Worm (Caenorhabditis elegans) whole organism, mixed stage, embryonic: ENCODE results near the gene F58F9.8.
A peak's percentile ranks its signal among the peaks of the same experiment; 100 is the strongest.
"Not testable (repeated sequence)": the region's sequence is repeated elsewhere in the genome, so short reads cannot be mapped to it uniquely, and the experiment has no call there.

Experiments used
- M03D4.4 ChIP-seq: sonication (generic microtip); optimal IDR thresholded peaks from 2 replicates; lab custom pipeline; 2017; ENCODE audit warnings: mild to moderate bottlenecking, missing genetic modification characterization, missing compliant biosample characterization
- bed-3 ChIP-seq: fragments of 200-800 bp; sonication (Bioruptor generic); optimal IDR thresholded peaks from 3 replicates; lab custom pipeline; 2018; ENCODE audit warnings: mild to moderate bottlenecking, missing genetic modification characterization, moderate library complexity, missing compliant biosample characterization
- blmp-1 ChIP-seq: fragments of 150-350 bp; optimal IDR thresholded peaks from 2 replicates; lab custom pipeline; 2014; ENCODE audit warnings: missing biosample characterization, missing genetic modification characterization
- ceh-39 ChIP-seq: fragments of 150-350 bp; optimal IDR thresholded peaks from 2 replicates; lab custom pipeline; 2014; ENCODE audit warnings: missing biosample characterization, missing genetic modification characterization
- ceh-43 ChIP-seq: fragments of 200-800 bp; sonication (Bioruptor generic); optimal IDR thresholded peaks from 2 replicates; lab custom pipeline; 2018; ENCODE audit warnings: mild to moderate bottlenecking, missing genetic modification characterization, moderate library complexity, missing compliant biosample characterization
- ceh-83 ChIP-seq: fragments of 200-800 bp; sonication (Bioruptor generic); optimal IDR thresholded peaks from 2 replicates; lab custom pipeline; 2018; ENCODE audit warnings: mild to moderate bottlenecking, missing genetic modification characterization, missing compliant biosample characterization
- ces-1 ChIP-seq: fragments of 150-350 bp; optimal IDR thresholded peaks from 2 replicates; lab custom pipeline; 2014; ENCODE audit warnings: missing biosample characterization, missing genetic modification reagents, missing genetic modification characterization
- cnd-1 ChIP-seq: fragments of 200-800 bp; sonication (Bioruptor generic); optimal IDR thresholded peaks from 2 replicates; lab custom pipeline; 2018; ENCODE audit warnings: mild to moderate bottlenecking, missing genetic modification characterization, missing compliant biosample characterization
- elt-1 ChIP-seq: sonication (generic microtip); optimal IDR thresholded peaks from 2 replicates; lab custom pipeline; 2017; ENCODE audit warnings: missing genetic modification characterization, mild to moderate bottlenecking, missing compliant biosample characterization, antibody characterized with exemption, moderate library complexity, borderline replicate concordance; ENCODE audit not compliant: insufficient read depth
- flh-1 ChIP-seq: fragments of 200-800 bp; sonication (Bioruptor generic); optimal IDR thresholded peaks from 2 replicates; lab custom pipeline; 2018; ENCODE audit warnings: mild to moderate bottlenecking, missing genetic modification characterization, moderate library complexity, missing compliant biosample characterization
- ham-2 ChIP-seq: fragments of 200-800 bp; sonication (Bioruptor generic); optimal IDR thresholded peaks from 2 replicates; lab custom pipeline; 2018; ENCODE audit warnings: mild to moderate bottlenecking, missing genetic modification characterization, missing compliant biosample characterization
- hlh-1 ChIP-seq: fragments of 150-350 bp; optimal IDR thresholded peaks from 2 replicates; lab custom pipeline; 2014; ENCODE audit warnings: missing biosample characterization, missing genetic modification reagents, missing genetic modification characterization
- lin-13 ChIP-seq: fragments of 150-350 bp; optimal IDR thresholded peaks from 2 replicates; lab custom pipeline; 2014; ENCODE audit warnings: missing biosample characterization, missing genetic modification characterization
- lin-32 ChIP-seq: fragments of 200-800 bp; sonication (Bioruptor generic); optimal IDR thresholded peaks from 2 replicates; lab custom pipeline; 2018; ENCODE audit warnings: mild to moderate bottlenecking, missing genetic modification characterization, missing compliant biosample characterization
- lsy-2 ChIP-seq: fragments of 150-350 bp; optimal IDR thresholded peaks from 2 replicates; lab custom pipeline; 2014; ENCODE audit warnings: missing biosample characterization, missing genetic modification characterization
- mab-5 ChIP-seq: fragments of 150-350 bp; optimal IDR thresholded peaks from 2 replicates; lab custom pipeline; 2014; ENCODE audit warnings: missing biosample characterization, missing genetic modification characterization
- mep-1 ChIP-seq: fragments of 150-350 bp; optimal IDR thresholded peaks from 2 replicates; lab custom pipeline; 2017; ENCODE audit warnings: missing biosample characterization, missing genetic modification reagents, missing genetic modification characterization, inconsistent platforms
- nhr-12 ChIP-seq: fragments of 150-350 bp; optimal IDR thresholded peaks from 2 replicates; lab custom pipeline; 2014; ENCODE audit warnings: missing biosample characterization, missing genetic modification characterization
- nhr-2 ChIP-seq: fragments of 150-350 bp; optimal IDR thresholded peaks from 2 replicates; lab custom pipeline; 2014; ENCODE audit warnings: missing biosample characterization, missing genetic modification characterization
- nhr-237 ChIP-seq: fragments of 150-350 bp; optimal IDR thresholded peaks from 2 replicates; lab custom pipeline; 2014; ENCODE audit warnings: missing biosample characterization, missing genetic modification characterization
- nhr-28 ChIP-seq: fragments of 150-350 bp; optimal IDR thresholded peaks from 2 replicates; lab custom pipeline; 2014; ENCODE audit warnings: missing biosample characterization, missing genetic modification characterization
- nhr-76 ChIP-seq: sonication (generic microtip); optimal IDR thresholded peaks from 2 replicates; lab custom pipeline; 2017; ENCODE audit warnings: missing biosample characterization, missing genetic modification characterization
- pha-4 ChIP-seq: fragments of 150-350 bp; optimal IDR thresholded peaks from 2 replicates; lab custom pipeline; 2018; ENCODE audit warnings: missing biosample characterization, missing genetic modification reagents, missing genetic modification characterization
- sem-2 ChIP-seq: fragments of 200-800 bp; sonication (Bioruptor generic); optimal IDR thresholded peaks from 2 replicates; lab custom pipeline; 2018; ENCODE audit warnings: mild to moderate bottlenecking, missing genetic modification characterization, missing compliant biosample characterization
- snpc-4 ChIP-seq: fragments of 150-350 bp; optimal IDR thresholded peaks from 2 replicates; lab custom pipeline; 2014; ENCODE audit warnings: missing biosample characterization, missing genetic modification characterization
- sptf-1 ChIP-seq: sonication (generic microtip); optimal IDR thresholded peaks from 2 replicates; lab custom pipeline; 2017; ENCODE audit warnings: mild to moderate bottlenecking, missing genetic modification characterization, moderate library complexity, missing compliant biosample characterization
- tbx-8 ChIP-seq: fragments of 200-800 bp; sonication (Bioruptor generic); optimal IDR thresholded peaks from 2 replicates; lab custom pipeline; 2018; ENCODE audit warnings: mild to moderate bottlenecking, missing genetic modification characterization, moderate library complexity, missing compliant biosample characterization
- unc-120 ChIP-seq: sonication (generic microtip); optimal IDR thresholded peaks from 2 replicates; lab custom pipeline; 2017; ENCODE audit warnings: missing genetic modification characterization, missing compliant biosample characterization; ENCODE audit not compliant: poor library complexity, severe bottlenecking
- unc-62 ChIP-seq: fragments of 150-350 bp; optimal IDR thresholded peaks from 2 replicates; lab custom pipeline; 2014; ENCODE audit warnings: missing biosample characterization, missing genetic modification reagents, missing genetic modification characterization
- zip-8 ChIP-seq: fragments of 150-350 bp; optimal IDR thresholded peaks from 2 replicates; lab custom pipeline; 2014; ENCODE audit warnings: missing biosample characterization, missing genetic modification characterization
- ztf-11 ChIP-seq: fragments of 150-350 bp; optimal IDR thresholded peaks from 2 replicates; lab custom pipeline; 2014; ENCODE audit warnings: missing biosample characterization, missing genetic modification characterization

Gene F58F9.8

DNA sequence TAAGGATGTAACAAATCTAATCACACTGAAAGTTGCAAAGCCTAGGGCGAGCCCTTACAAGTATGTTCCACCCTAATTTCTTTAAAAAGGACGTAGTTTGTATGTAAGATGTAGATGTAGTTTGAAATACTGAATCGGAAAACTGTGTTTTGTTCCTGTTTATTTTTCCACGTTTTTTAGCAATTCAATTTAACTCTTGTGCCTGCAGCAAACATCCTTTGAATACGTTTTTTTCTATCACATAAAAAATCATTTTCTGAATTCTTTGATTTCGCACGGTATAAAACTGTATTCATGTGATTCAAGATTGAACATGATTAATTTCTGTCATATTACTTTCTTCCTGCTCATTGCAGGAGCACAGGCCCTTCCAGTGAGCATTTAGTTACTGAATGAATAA, 2.0 kb downstream of the F58F9.8 start, which contains the start of gene F58F9.9:
F58F9.9 (plus strand) TSS at position 301 of the 400 bp plus-strand sequence.
- TF ChIP-seq tbx-8 (GFP tag; lab: Kevin White, UChicago) (no peak), pha-4 (tag; lab: Kevin White, UChicago) (no peak), blmp-1 (tag; lab: Kevin White, UChicago) (no peak), lin-13 (tag; lab: Kevin White, UChicago) (no peak), sem-2 (GFP tag; lab: Kevin White, UChicago) (no peak), bed-3 (GFP tag; lab: Kevin White, UChicago) (no peak), M03D4.4 (tag; lab: Kevin White, UChicago) (no peak), ztf-11 (tag; lab: Kevin White, UChicago) (no peak), unc-120 (tag; lab: Kevin White, UChicago) (no peak), lsy-2 (no peak), zip-8 (tag; lab: Kevin White, UChicago) (no peak), elt-1 (tag; lab: Kevin White, UChicago) (no peak), cnd-1 (tag; lab: Kevin White, UChicago) (no peak), nhr-12 (tag; lab: Kevin White, UChicago) (no peak), nhr-76 (tag; lab: Kevin White, UChicago) (no peak)

DNA sequence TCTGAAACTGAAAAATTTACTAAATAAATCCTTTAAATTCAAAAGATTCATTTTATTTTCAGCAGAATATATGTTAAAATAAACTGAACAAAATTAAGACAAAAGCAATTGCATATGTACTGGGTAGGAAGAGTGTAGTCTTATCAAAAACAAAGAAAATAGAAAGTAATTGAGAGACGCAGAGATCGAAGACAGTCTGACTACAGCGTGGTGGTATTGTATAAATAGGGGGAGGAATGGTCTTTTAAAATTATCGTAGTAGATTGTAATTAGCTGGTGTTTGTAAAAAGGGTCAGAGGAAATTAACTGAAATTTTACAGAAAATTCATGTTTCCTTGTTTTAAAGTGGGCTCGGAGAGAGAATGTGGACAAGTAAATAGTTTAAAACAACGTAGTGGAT, 10.5 kb downstream of the F58F9.8 start, which contains the start of gene acox-3:
acox-3 (minus strand) TSS at position 7 of the 400 bp plus-strand sequence.
- TF ChIP-seq lin-32 (no peak), hlh-1 (tag; lab: Kevin White, UChicago) (no peak), M03D4.4 (tag; lab: Kevin White, UChicago) (no peak), unc-120 (tag; lab: Kevin White, UChicago) (no peak), mep-1 (tag; lab: Kevin White, UChicago) (no peak)
- TF ChIP-seq, all 35 proteins: peak for 0

DNA sequence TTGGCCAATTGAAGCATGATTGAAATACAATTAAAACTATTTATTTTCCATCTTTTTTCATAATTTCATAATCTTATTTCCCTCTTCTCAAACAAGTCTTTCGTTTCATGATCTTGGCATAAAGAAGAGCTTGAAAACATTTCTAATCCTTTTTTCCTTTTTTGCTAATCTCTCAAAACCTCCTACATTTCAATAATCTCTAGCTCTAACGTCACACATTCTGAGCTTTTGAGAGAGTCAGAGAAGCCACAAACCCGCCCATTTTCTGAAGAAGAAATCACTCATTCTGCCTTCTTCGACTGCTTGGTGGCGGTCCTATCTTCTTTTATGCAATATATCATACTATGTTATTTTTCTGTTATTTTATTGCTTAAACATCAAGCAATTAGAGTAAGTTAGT, 11.6 kb downstream of the F58F9.8 start, which contains the start of gene F58F9.1:
F58F9.1 (plus strand) TSS at position 251 of the 400 bp plus-strand sequence.
- TF ChIP-seq snpc-4: no peak
- TF ChIP-seq ces-1: peak; percentile 24
- no peak for TF ChIP-seq nhr-12 (tag; lab: Kevin White, UChicago)
- TF ChIP-seq pha-4 (tag; lab: Kevin White, UChicago): no peak

DNA sequence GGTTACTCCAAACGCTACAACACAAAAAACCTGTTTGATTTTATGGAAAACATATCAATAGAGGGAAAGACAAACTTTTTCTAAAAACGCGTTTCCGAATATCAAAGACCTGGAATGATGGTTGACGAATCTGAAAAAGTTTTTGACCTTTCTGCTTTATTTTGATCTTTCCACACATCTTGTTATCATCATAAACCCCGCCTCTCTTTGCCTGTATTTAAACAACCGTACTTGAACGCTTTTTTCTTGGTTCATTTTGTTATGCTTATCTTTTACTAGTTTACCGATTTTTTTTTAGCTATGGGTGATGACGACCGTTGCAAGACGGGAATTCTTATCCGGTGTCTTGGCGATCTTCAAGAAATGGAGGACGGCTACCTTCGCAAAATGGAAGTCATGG, 15.0 kb downstream of the F58F9.8 start, which contains the start of gene T13A10.2:
T13A10.2 (plus strand) TSS at position 301 of the 400 bp plus-strand sequence.
- not testable (repeated sequence) for TF ChIP-seq cnd-1 (tag; lab: Kevin White, UChicago); unc-62; ceh-43 (GFP tag; lab: Kevin White, UChicago)

DNA sequence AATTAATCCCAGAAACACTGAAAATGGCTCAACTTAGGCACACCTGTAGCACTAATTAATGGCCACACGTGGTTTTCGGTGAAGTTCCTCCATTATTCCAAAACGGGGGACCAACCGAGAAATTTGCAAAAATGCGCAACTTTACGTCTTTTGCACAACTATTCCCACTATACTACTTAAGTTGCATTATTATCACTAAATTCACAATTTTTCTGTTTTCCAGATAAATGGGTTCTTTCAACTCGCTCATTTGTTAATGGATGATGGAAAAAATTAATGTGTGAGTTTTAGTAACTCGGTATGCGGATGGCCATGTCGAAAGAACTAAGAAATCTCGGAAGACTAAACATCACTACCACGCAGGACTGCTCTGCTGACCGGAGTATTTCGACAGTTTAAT, 16.7 kb downstream of the F58F9.8 start, which contains the start of gene T13A10.64:
T13A10.64 (plus strand) TSS at position 301 of the 400 bp plus-strand sequence.
- TF ChIP-seq zip-8 (tag; lab: Kevin White, UChicago) (no peak), ham-2 (GFP tag; lab: Kevin White, UChicago) (no peak), pha-4 (tag; lab: Kevin White, UChicago) (no peak)

DNA sequence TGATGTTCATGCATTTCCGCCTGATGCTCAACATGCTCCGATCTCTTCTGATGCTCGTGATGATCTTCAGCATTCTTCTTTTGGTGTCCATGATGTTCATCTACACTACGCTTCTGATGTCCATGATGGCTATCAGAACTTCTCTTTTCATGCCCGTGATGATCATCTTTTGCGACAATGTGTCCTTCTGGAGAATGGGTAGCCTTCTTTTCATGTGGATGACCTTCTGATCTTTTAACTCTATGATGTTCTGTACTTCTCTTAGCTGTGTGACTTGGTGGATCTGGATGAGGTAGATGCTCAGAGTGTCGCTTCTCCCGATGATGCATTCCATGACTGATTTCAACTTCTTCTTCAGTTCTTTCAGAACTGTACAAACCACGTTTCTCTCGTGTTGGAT, 21.0 kb downstream of the F58F9.8 start:
- no peak for TF ChIP-seq nhr-12 (tag; lab: Kevin White, UChicago)
- no peak for TF ChIP-seq nhr-28 (tag; lab: Kevin White, UChicago)
- no peak for TF ChIP-seq mab-5
- no peak for TF ChIP-seq bed-3 (GFP tag; lab: Kevin White, UChicago)
- no peak for TF ChIP-seq ceh-83 (GFP tag; lab: Kevin White, UChicago)
- no peak for TF ChIP-seq ceh-43 (GFP tag; lab: Kevin White, UChicago)
- TF ChIP-seq hlh-1 (tag; lab: Kevin White, UChicago): no peak
- no peak for TF ChIP-seq zip-8 (tag; lab: Kevin White, UChicago)
- no peak for TF ChIP-seq snpc-4
- no peak for TF ChIP-seq unc-120 (tag; lab: Kevin White, UChicago)

DNA sequence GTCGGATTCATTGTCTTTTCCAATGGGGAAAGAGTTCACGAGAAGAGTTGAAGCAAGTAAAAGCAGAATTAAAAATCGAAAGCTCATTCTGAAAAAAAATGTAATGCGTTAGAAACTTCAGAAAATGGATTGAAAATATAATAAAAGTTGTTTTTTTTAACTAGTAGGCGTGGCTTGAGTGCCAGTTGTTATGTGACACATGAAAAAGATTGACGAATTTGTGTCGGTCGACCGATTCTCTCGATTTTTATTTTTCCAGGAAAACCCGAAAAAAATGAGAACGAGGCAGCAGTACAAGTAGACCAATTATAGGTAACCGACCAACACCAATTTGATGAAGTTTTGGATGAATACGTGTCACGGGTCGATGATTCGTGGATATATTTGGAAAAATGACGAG, 21.8 kb downstream of the F58F9.8 start, which contains the start of gene nlp-16:
nlp-16 (minus strand) TSS at position 101 of the 400 bp plus-strand sequence.
- TF ChIP-seq ztf-11 (tag; lab: Kevin White, UChicago) (no peak), nhr-2 (tag; lab: Kevin White, UChicago) (no peak), nhr-12 (tag; lab: Kevin White, UChicago) (no peak), flh-1 (no peak), ceh-83 (GFP tag; lab: Kevin White, UChicago) (no peak), nhr-76 (tag; lab: Kevin White, UChicago) (no peak), bed-3 (GFP tag; lab: Kevin White, UChicago) (no peak), ham-2 (GFP tag; lab: Kevin White, UChicago) (no peak), tbx-8 (GFP tag; lab: Kevin White, UChicago) (no peak), ceh-39 (tag; lab: Kevin White, UChicago) (no peak), blmp-1 (tag; lab: Kevin White, UChicago) (no peak), nhr-237 (tag; lab: Kevin White, UChicago) (no peak), unc-120 (tag; lab: Kevin White, UChicago) (no peak), sptf-1 (tag; lab: Kevin White, UChicago) (no peak), snpc-4 (no peak), mab-5 (no peak), nhr-28 (tag; lab: Kevin White, UChicago) (no peak), lin-13 (tag; lab: Kevin White, UChicago) (no peak)
